Worm (Caenorhabditis elegans): ENCODE results near the gene T19C4.24.

The T19C4.24 gene

ce11 chrV:11119294-11119755, 27.5 kb downstream of the T19C4.24 start, which contains the start of gene scb-1:
scb-1 (minus strand) TSS chrV:11119705.
- no peak for TF ChIP-seq lin-39 (tag; optimal IDR thresholded peaks at IDR 0.05)
- peak; percentile 20 for TF ChIP-seq nhr-71 (tag; optimal IDR thresholded peaks at IDR 0.05)
- TF ChIP-seq blmp-1 (tag; optimal IDR thresholded peaks at IDR 0.05), result no peak
- TF ChIP-seq efl-1 (optimal IDR thresholded peaks at IDR 0.05), result no peak
- peak in 1 of 2 experiments; percentile 28 for TF ChIP-seq efl-1 (GFP tag; optimal IDR thresholded peaks at IDR 0.05 in 1 of 2)
- no peak for TF ChIP-seq egl-13 (tag; optimal IDR thresholded peaks at IDR 0.05)
- TF ChIP-seq efl-3 (GFP tag; optimal IDR thresholded peaks at IDR 0.05), result no peak
- peak; percentile 9 for TF ChIP-seq nhr-90 (tag; optimal IDR thresholded peaks at IDR 0.05; ENCODE audit: poor library complexity)
- TF ChIP-seq rnt-1 (tag; optimal IDR thresholded peaks at IDR 0.05), result no peak
- peak; percentile 32 for TF ChIP-seq nhr-85 (tag)
- TF ChIP-seq elt-3 (tag; optimal IDR thresholded peaks at IDR 0.05), result no peak
- no peak for TF ChIP-seq C04F5.9 (tag; optimal IDR thresholded peaks at IDR 0.05)
- TF ChIP-seq alr-1 (tag; optimal IDR thresholded peaks at IDR 0.05; ENCODE audit: borderline replicate concordance), result no peak
- no peak for TF ChIP-seq tlp-1 (tag; optimal IDR thresholded peaks at IDR 0.05)
- TF ChIP-seq tbx-2 (tag; optimal IDR thresholded peaks at IDR 0.05), result no peak
- no peak for TF ChIP-seq ztf-11 (tag; optimal IDR thresholded peaks at IDR 0.05)
- TF ChIP-seq zip-4 (GFP tag; optimal IDR thresholded peaks at IDR 0.05), result no peak
- no peak for TF ChIP-seq fkh-10 (GFP tag; optimal IDR thresholded peaks at IDR 0.05)
- no peak for TF ChIP-seq nhr-77 (tag; optimal IDR thresholded peaks at IDR 0.05)
- no peak for TF ChIP-seq ceh-63 (GFP tag; optimal IDR thresholded peaks at IDR 0.05)
- no peak for TF ChIP-seq nhr-76 (tag; optimal IDR thresholded peaks at IDR 0.05)
- TF ChIP-seq ama-1 (optimal IDR thresholded peaks at IDR 0.05), result peak; percentile 87
- TF ChIP-seq fos-1 (tag; optimal IDR thresholded peaks at IDR 0.05), result no peak

ce11 chrV:11118179-11118725, 28.6 kb downstream of the T19C4.24 start:
- peak; percentile 15 for TF ChIP-seq nhr-47 (tag; optimal IDR thresholded peaks at IDR 0.05)
- peak in 1 of 2 experiments; percentile 15 for TF ChIP-seq efl-1 (optimal IDR thresholded peaks at IDR 0.05)
- TF ChIP-seq efl-1 (GFP tag; optimal IDR thresholded peaks at IDR 0.05 in 1 of 2), result peak in 1 of 2 experiments; percentile 71
- TF ChIP-seq nhr-90 (tag; optimal IDR thresholded peaks at IDR 0.05; ENCODE audit: poor library complexity), result peak; percentile 61
- peak; percentile 20 for TF ChIP-seq ama-1 (optimal IDR thresholded peaks at IDR 0.05)
- TF ChIP-seq ztf-4 (tag; optimal IDR thresholded peaks at IDR 0.05), result peak; percentile 60
- TF ChIP-seq nhr-71 (tag; optimal IDR thresholded peaks at IDR 0.05), result peak; percentile 56
- peak in 1 of 2 experiments; percentile 3 for TF ChIP-seq ztf-11 (tag; optimal IDR thresholded peaks at IDR 0.05)
- peak; percentile 16 for TF ChIP-seq nhr-20 (tag; optimal IDR thresholded peaks at IDR 0.05)
- no peak for TF ChIP-seq nhr-12 (tag; optimal IDR thresholded peaks at IDR 0.05)
- peak in 1 of 2 experiments; percentile 11 for TF ChIP-seq lin-35 (GFP tag; optimal IDR thresholded peaks at IDR 0.05)
- no peak for TF ChIP-seq ceh-8 (GFP tag; optimal IDR thresholded peaks at IDR 0.05)

- TF ChIP-seq nhr-12 (tag; optimal IDR thresholded peaks at IDR 0.05) (no peak), elt-3 (tag; optimal IDR thresholded peaks at IDR 0.05) (no peak), mep-1 (tag; optimal IDR thresholded peaks at IDR 0.05) (no peak), mef-2 (tag; optimal IDR thresholded peaks at IDR 0.05) (no peak), unc-86 (tag; optimal IDR thresholded peaks at IDR 0.05) (no peak), blmp-1 (tag; optimal IDR thresholded peaks at IDR 0.05) (no peak)
Observed at ce11 chrV:11113607-11114006, 33.2 kb downstream of the T19C4.24 start, which contains the start of gene math-33. math-33 (plus strand) TSS chrV:11113907.

ce11 chrV:11113041-11113574, 33.7 kb downstream of the T19C4.24 start, which contains the start of gene erfa-3:
erfa-3 (minus strand) TSS chrV:11113091.
- TF ChIP-seq zag-1 (tag; optimal IDR thresholded peaks at IDR 0.05), result no peak
- TF ChIP-seq ceh-63 (GFP tag; optimal IDR thresholded peaks at IDR 0.05), result no peak
- TF ChIP-seq fos-1 (tag; optimal IDR thresholded peaks at IDR 0.05), result no peak
- peak; percentile 50 for TF ChIP-seq snpc-4 (tag; optimal IDR thresholded peaks at IDR 0.05)
- peak; percentile 51; the same call in 1 of the 2 replicates for TF ChIP-seq grh-1 (GFP tag; IDR thresholded peaks at IDR 0.05)
- no peak for TF ChIP-seq unc-30 (tag; optimal IDR thresholded peaks at IDR 0.05)
- peak; percentile 68 for TF ChIP-seq nhr-76 (tag; optimal IDR thresholded peaks at IDR 0.05)
- TF ChIP-seq ztf-11 (tag; optimal IDR thresholded peaks at IDR 0.05), result peak in 1 of 2 experiments; percentile 48
- peak; percentile 76 for TF ChIP-seq nhr-85 (tag)
- no peak for TF ChIP-seq aly-2 (tag; optimal IDR thresholded peaks at IDR 0.05)
- TF ChIP-seq C16A3.4 (tag; optimal IDR thresholded peaks at IDR 0.05), result peak; percentile 67
- TF ChIP-seq nhr-71 (tag; optimal IDR thresholded peaks at IDR 0.05), result peak; percentile 70
- peak; percentile 40 to 72 for TF ChIP-seq lin-35 (GFP tag; optimal IDR thresholded peaks at IDR 0.05)
- no peak for TF ChIP-seq nhr-11 (tag; optimal IDR thresholded peaks at IDR 0.05)
- peak; percentile 55 to 62 (median 59) for TF ChIP-seq dpl-1 (GFP tag; optimal IDR thresholded peaks at IDR 0.05)
- TF ChIP-seq jun-1 (tag; optimal IDR thresholded peaks at IDR 0.05), result peak; percentile 33
- TF ChIP-seq irx-1 (tag; optimal IDR thresholded peaks at IDR 0.05), result peak; percentile 44
- TF ChIP-seq egl-13 (tag; optimal IDR thresholded peaks at IDR 0.05), result peak; percentile 53
- TF ChIP-seq fkh-10 (GFP tag; optimal IDR thresholded peaks at IDR 0.05), result no peak
- TF ChIP-seq sox-4 (tag; optimal IDR thresholded peaks at IDR 0.05), result peak; percentile 34
- TF ChIP-seq xbp-1 (tag; optimal IDR thresholded peaks at IDR 0.05), result peak; percentile 62
- TF ChIP-seq lin-39 (tag; optimal IDR thresholded peaks at IDR 0.05), result peak; percentile 62
- peak; percentile 49 for TF ChIP-seq tbx-2 (tag; optimal IDR thresholded peaks at IDR 0.05)
- no peak for TF ChIP-seq ets-5 (GFP tag; IDR thresholded peaks at IDR 0.05)

Measured in whole organism, L1 larva.